Fruit fly (Drosophila melanogaster) whole organism, adult: ENCODE results near the gene RanBP3.

Experiments used
- CG11617 ChIP-seq: fragments of 200-800 bp; sonication (Bioruptor generic); optimal IDR thresholded peaks from 2 replicates; lab custom pipeline; 2017; ENCODE audit warnings: mild to moderate bottlenecking, missing biosample characterization, missing genetic modification reagents, missing genetic modification characterization
- CG14711 ChIP-seq: fragments of 200-800 bp; sonication (Bioruptor generic); optimal IDR thresholded peaks from 2 replicates; lab custom pipeline; 2018; ENCODE audit warnings: missing biosample characterization, mild to moderate bottlenecking, missing genetic modification characterization, moderate library complexity
- CG1620 ChIP-seq: fragments of 200-800 bp; sonication (Bioruptor generic); optimal IDR thresholded peaks from 2 replicates; lab custom pipeline; 2016; ENCODE audit warnings: missing biosample characterization, missing genetic modification characterization
- CG7045 ChIP-seq: fragments of 200-800 bp; sonication (Bioruptor generic); optimal IDR thresholded peaks from 2 replicates; lab custom pipeline; 2017; ENCODE audit warnings: missing biosample characterization, mild to moderate bottlenecking, missing genetic modification characterization
- CG7101 ChIP-seq: fragments of 200-800 bp; sonication (Bioruptor generic); optimal IDR thresholded peaks from 2 replicates; lab custom pipeline; 2018; ENCODE audit warnings: missing biosample characterization, mild to moderate bottlenecking, missing genetic modification characterization, moderate library complexity
- Hr96 ChIP-seq: fragments of 200-800 bp; sonication (Bioruptor generic); optimal IDR thresholded peaks from 2 replicates; lab custom pipeline; 2016; ENCODE audit warnings: missing biosample characterization, missing genetic modification characterization
- bab1 ChIP-seq: fragments of 200-800 bp; sonication (Bioruptor generic); optimal IDR thresholded peaks from 3 replicates; lab custom pipeline; 2019; ENCODE audit warnings: missing biosample characterization, mild to moderate bottlenecking, missing genetic modification characterization, moderate library complexity
- kay ChIP-seq: fragments of 200-800 bp; sonication (Bioruptor generic); peaks from one replicate; lab custom pipeline; 2016; ENCODE audit warnings: missing biosample characterization, missing genetic modification characterization, borderline replicate concordance
- ovo ChIP-seq: fragments of 200-800 bp; sonication (Bioruptor generic); optimal IDR thresholded peaks from 2 replicates; lab custom pipeline; 2016; ENCODE audit warnings: missing biosample characterization, missing genetic modification characterization
- pad ChIP-seq: fragments of 200-800 bp; sonication (Bioruptor generic); optimal IDR thresholded peaks from 3 replicates; lab custom pipeline; 2017; ENCODE audit warnings: missing biosample characterization, missing genetic modification characterization, mild to moderate bottlenecking, moderate library complexity, missing genetic modification reagents
- tj ChIP-seq: fragments of 200-800 bp; sonication (Bioruptor generic); optimal IDR thresholded peaks from 3 replicates; lab custom pipeline; 2017; ENCODE audit warnings: missing biosample characterization, mild to moderate bottlenecking, missing genetic modification characterization, moderate library complexity
- toe ChIP-seq: fragments of 200-800 bp; sonication (Bioruptor generic); optimal IDR thresholded peaks from 2 replicates; lab custom pipeline; 2016; ENCODE audit warnings: missing biosample characterization, missing genetic modification characterization

DNA sequence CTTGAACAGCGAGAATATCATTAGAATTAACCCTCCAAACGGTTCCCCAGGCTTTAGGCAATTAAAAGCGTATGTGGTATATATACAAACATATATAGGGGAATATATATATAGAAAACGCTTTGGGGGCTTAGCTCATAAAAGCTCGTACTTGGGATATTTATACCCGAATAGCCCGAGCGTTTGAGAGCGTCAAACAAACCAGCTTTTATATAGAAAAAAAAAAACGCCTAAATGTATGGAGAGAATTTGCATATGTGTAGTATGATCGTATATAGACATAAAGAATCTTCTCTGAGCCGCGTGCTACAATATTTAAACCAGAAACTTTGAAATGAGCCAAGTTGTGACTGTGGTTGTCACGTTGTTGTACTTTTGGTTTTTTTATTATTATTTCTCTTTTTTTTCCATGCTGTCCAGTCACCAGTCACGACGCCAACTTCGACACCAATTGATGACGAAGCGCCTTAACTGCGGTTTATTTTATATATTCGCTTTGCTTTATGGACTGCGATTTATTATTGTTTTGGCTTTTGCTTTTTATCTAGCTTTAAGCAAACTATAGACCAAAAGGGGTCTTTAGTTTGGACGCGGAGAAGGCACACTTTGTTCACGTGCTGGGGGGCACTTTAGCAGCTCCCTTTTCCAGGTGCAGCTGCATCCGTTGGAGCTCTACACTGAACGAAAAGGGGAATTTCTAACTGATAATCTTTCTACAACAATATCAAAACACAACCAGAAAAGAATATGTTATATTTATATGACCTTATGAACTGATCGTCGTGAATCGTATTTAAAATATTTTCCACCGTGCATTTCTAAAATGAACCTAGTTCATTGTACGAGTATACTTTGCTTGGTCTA is 34.4 kb upstream of the RanBP3 start:
- TF ChIP-seq CG1620 (GFP tag; lab: Kevin White, UChicago) (no peak), CG14711 (tag; lab: Kevin White, UChicago) (no peak), Hr96 (GFP tag; lab: Kevin White, UChicago) (no peak), CG7045 (GFP tag; lab: Kevin White, UChicago) (no peak), CG11617 (GFP tag; lab: Kevin White, UChicago) (no peak), kay (GFP tag; lab: Kevin White, UChicago) (peak; percentile 22), ovo (GFP tag; lab: Kevin White, UChicago) (no peak), pad (GFP tag; lab: Kevin White, UChicago) (peak; percentile 46), CG7101 (tag; lab: Kevin White, UChicago) (no peak), bab1 (GFP tag; lab: Kevin White, UChicago) (no peak), tj (peak; percentile 77), toe (GFP tag; lab: Kevin White, UChicago) (no peak)
